Worm (Caenorhabditis elegans): ENCODE measurements around the gene nspc-10.

DNA sequence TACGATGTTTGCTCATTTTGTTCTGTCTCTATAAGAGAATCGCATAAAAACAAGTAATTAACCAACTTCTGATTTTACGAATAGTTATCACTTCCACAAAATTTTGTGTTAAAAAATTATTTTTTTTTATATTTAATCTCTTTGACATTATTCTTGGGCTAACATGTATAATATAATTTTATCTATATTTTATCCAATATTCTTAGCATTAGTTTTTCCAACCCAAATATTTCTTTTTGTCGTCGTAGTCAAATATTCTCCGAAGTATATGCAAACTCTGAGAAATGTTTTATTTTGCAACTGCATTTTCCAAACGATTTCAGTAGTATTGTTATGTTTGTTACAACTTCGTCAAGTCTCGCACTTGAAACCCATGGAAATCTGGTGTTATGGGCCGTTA, 9.9 kb upstream of the nspc-10 start, which contains the start of gene srd-47:
- TF ChIP-seq hlh-4 (tag; optimal IDR thresholded peaks at IDR 0.05) = no peak
- no peak for TF ChIP-seq lin-15B (tag; optimal IDR thresholded peaks at IDR 0.05)
- no peak for TF ChIP-seq nhr-28 (tag; optimal IDR thresholded peaks at IDR 0.05)
- TF ChIP-seq pag-3 (tag; optimal IDR thresholded peaks at IDR 0.05; ENCODE audit: borderline replicate concordance, insufficient read depth) = no peak
- no peak for TF ChIP-seq unc-62 (GFP tag; optimal IDR thresholded peaks at IDR 0.05)
- TF ChIP-seq mef-2 (tag; optimal IDR thresholded peaks at IDR 0.05) = no peak
- no peak for TF ChIP-seq egl-27 (tag; optimal IDR thresholded peaks at IDR 0.05)
- no peak for TF ChIP-seq nhr-20 (tag; optimal IDR thresholded peaks at IDR 0.05)
- TF ChIP-seq snpc-4 (tag; optimal IDR thresholded peaks at IDR 0.05) = no peak
- no peak for TF ChIP-seq nhr-237 (tag; optimal IDR thresholded peaks at IDR 0.05)
- TF ChIP-seq dpl-1 (GFP tag; optimal IDR thresholded peaks at IDR 0.05) = no peak

Measured in whole organism, L1 larva.